Fruit fly (Drosophila melanogaster): ENCODE measurements around the gene Ulp1.

Ulp1 gene

dm6 chrX:19174092-19174491, 33.9 kb downstream of the Ulp1 start:
- TF ChIP-seq CG8478 (optimal IDR thresholded peaks at IDR 0.05): no peak
- TF ChIP-seq CTCF (optimal IDR thresholded peaks at IDR 0.05): no peak

- TF ChIP-seq CTCF (optimal IDR thresholded peaks at IDR 0.05) (no peak), CG8478 (optimal IDR thresholded peaks at IDR 0.05) (no peak)
Observed at dm6 chrX:19172955-19173354, 35.0 kb downstream of the Ulp1 start.

dm6 chrX:19171926-19172325, 36.1 kb downstream of the Ulp1 start:
- TF ChIP-seq CTCF (optimal IDR thresholded peaks at IDR 0.05) (no peak), CG8478 (optimal IDR thresholded peaks at IDR 0.05) (no peak)

- peak in 1 of 2 experiments; percentile 16 for TF ChIP-seq CTCF (optimal IDR thresholded peaks at IDR 0.05)
- no peak for TF ChIP-seq CG8478 (optimal IDR thresholded peaks at IDR 0.05)
Observed at dm6 chrX:19170791-19171190, 37.2 kb downstream of the Ulp1 start, which contains the start of gene Inx5. TSS of gene Inx5 (minus strand) at chrX:19170883.

dm6 chrX:19167586-19168403, 40.2 kb downstream of the Ulp1 start:
- TF ChIP-seq CTCF (optimal IDR thresholded peaks at IDR 0.05): no peak
- TF ChIP-seq CG8478 (optimal IDR thresholded peaks at IDR 0.05): no peak

- no peak for TF ChIP-seq CG8478 (optimal IDR thresholded peaks at IDR 0.05)
- no peak for TF ChIP-seq CTCF (optimal IDR thresholded peaks at IDR 0.05)
Observed at dm6 chrX:19167032-19167568, 40.9 kb downstream of the Ulp1 start, which contains the start of gene RhoGAP18B. TSS of gene RhoGAP18B (minus strand) at chrX:19167082.

dm6 chrX:19166152-19166935, 41.6 kb downstream of the Ulp1 start:
- TF ChIP-seq CTCF (optimal IDR thresholded peaks at IDR 0.05): no peak
- no peak for TF ChIP-seq CG8478 (optimal IDR thresholded peaks at IDR 0.05)

dm6 chrX:19165144-19166011, 42.6 kb downstream of the Ulp1 start:
- TF ChIP-seq CG8478 (optimal IDR thresholded peaks at IDR 0.05) (peak; percentile 36), CTCF (optimal IDR thresholded peaks at IDR 0.05) (no peak)

dm6 chrX:19164726-19165125, 43.3 kb downstream of the Ulp1 start:
- no peak for TF ChIP-seq CTCF (optimal IDR thresholded peaks at IDR 0.05)

- TF ChIP-seq CTCF (optimal IDR thresholded peaks at IDR 0.05) (no peak), CG8478 (optimal IDR thresholded peaks at IDR 0.05) (no peak)
Observed at dm6 chrX:19163446-19163845, 44.5 kb downstream of the Ulp1 start.

dm6 chrX:19162249-19162914, 45.6 kb downstream of the Ulp1 start:
- TF ChIP-seq CG8478 (optimal IDR thresholded peaks at IDR 0.05): no peak
- TF ChIP-seq CTCF (optimal IDR thresholded peaks at IDR 0.05): no peak

dm6 chrX:19160635-19161407, 47.2 kb downstream of the Ulp1 start:
- TF ChIP-seq CG8478 (optimal IDR thresholded peaks at IDR 0.05) (no peak), CTCF (optimal IDR thresholded peaks at IDR 0.05) (no peak)

dm6 chrX:19159942-19160341, 48.0 kb downstream of the Ulp1 start:
- TF ChIP-seq CTCF (optimal IDR thresholded peaks at IDR 0.05) (no peak), CG8478 (optimal IDR thresholded peaks at IDR 0.05) (no peak)

Data from S2 (cell line).